Fruit fly (Drosophila melanogaster) whole organism, embryonic: ENCODE measurements around the gene beag.
A peak's percentile ranks its signal among the peaks of the same experiment; 100 is the strongest.

Source experiments
- Abd-B ChIP-seq: fragments of 200-800 bp; sonication (Bioruptor generic); optimal IDR thresholded peaks from 2 replicates; lab custom pipeline; 2018; ENCODE audit warnings: missing biosample characterization, mild to moderate bottlenecking, missing genetic modification characterization, moderate library complexity
- CG10267 ChIP-seq: fragments of 200-800 bp; sonication (Bioruptor generic); optimal IDR thresholded peaks from 2 replicates; lab custom pipeline; 2018; ENCODE audit warnings: missing biosample characterization, mild to moderate bottlenecking, missing genetic modification characterization, moderate library complexity
- CG10321 ChIP-seq: fragments of 200-800 bp; sonication (Bioruptor generic); IDR thresholded peaks from 2 replicates; pipeline ENCODE4 v1.3.6; 2022; ENCODE audit warnings: missing biosample characterization, missing genetic modification characterization
- CG10543 ChIP-seq: fragments of 200-800 bp; sonication (Bioruptor generic); optimal IDR thresholded peaks from 3 replicates; lab custom pipeline; 2017; ENCODE audit warnings: missing biosample characterization, mild to moderate bottlenecking, missing genetic modification characterization, moderate library complexity
- CG12155 ChIP-seq: fragments of 200-800 bp; sonication (Bioruptor generic); optimal IDR thresholded peaks from 3 replicates; lab custom pipeline; 2016; ENCODE audit warnings: missing biosample characterization, missing genetic modification characterization
- CG12391 ChIP-seq: fragments of 200-800 bp; sonication (Bioruptor generic); optimal IDR thresholded peaks from 3 replicates; lab custom pipeline; 2018; ENCODE audit warnings: missing biosample characterization, mild to moderate bottlenecking, missing genetic modification characterization, moderate library complexity
- CG13424 ChIP-seq: fragments of 200-800 bp; sonication (Bioruptor generic); optimal IDR thresholded peaks from 2 replicates; lab custom pipeline; 2019; ENCODE audit warnings: missing biosample characterization, mild to moderate bottlenecking, missing genetic modification characterization, moderate library complexity
- CG13894 ChIP-seq: fragments of 200-800 bp; sonication (Bioruptor generic); optimal IDR thresholded peaks from 3 replicates; lab custom pipeline; 2018; ENCODE audit warnings: missing biosample characterization, mild to moderate bottlenecking, missing genetic modification characterization, moderate library complexity
- CG16779 ChIP-seq: fragments of 200-800 bp; sonication (Bioruptor generic); IDR thresholded peaks from 2 replicates; pipeline ENCODE4 v1.3.6; 2022; ENCODE audit warnings: missing biosample characterization, missing genetic modification characterization
- CG17361 ChIP-seq: fragments of 200-800 bp; sonication (Bioruptor generic); IDR thresholded peaks from 3 replicates; pipeline ENCODE4 v1.3.6; 2022; ENCODE audit warnings: missing biosample characterization, missing genetic modification characterization
- CG18011 ChIP-seq: fragments of 200-800 bp; sonication (Bioruptor generic); optimal IDR thresholded peaks from 2 replicates; lab custom pipeline; 2017; ENCODE audit warnings: missing biosample characterization, missing genetic modification characterization, mild to moderate bottlenecking, moderate library complexity, missing genotype
- CG18599 ChIP-seq: fragments of 200-800 bp; sonication (Bioruptor generic); optimal IDR thresholded peaks from 3 replicates; lab custom pipeline; 2017; ENCODE audit warnings: missing biosample characterization, missing genetic modification characterization, mild to moderate bottlenecking, moderate library complexity, missing genetic modification reagents
- CG31365 ChIP-seq: fragments of 200-800 bp; sonication (Bioruptor generic); optimal IDR thresholded peaks from 2 replicates; lab custom pipeline; 2018; ENCODE audit warnings: missing biosample characterization, mild to moderate bottlenecking, missing genetic modification characterization
- CG5245 ChIP-seq: fragments of 200-800 bp; sonication (Bioruptor generic); optimal IDR thresholded peaks from 3 replicates; lab custom pipeline; 2016; ENCODE audit warnings: missing biosample characterization, missing genetic modification characterization
- CG6654 ChIP-seq: fragments of 200-800 bp; sonication (Bioruptor generic); optimal IDR thresholded peaks from 2 replicates; lab custom pipeline; 2017; ENCODE audit warnings: missing biosample characterization, mild to moderate bottlenecking, missing genetic modification characterization
- CG7372 ChIP-seq: fragments of 200-800 bp; sonication (Bioruptor generic); IDR thresholded peaks from 2 replicates; pipeline ENCODE4 v1.3.6; 2022; ENCODE audit warnings: missing biosample characterization, missing genetic modification characterization
- Dad ChIP-seq: fragments of 200-800 bp; sonication (Bioruptor generic); optimal IDR thresholded peaks from 3 replicates; lab custom pipeline; 2016; ENCODE audit warnings: missing biosample characterization, missing genetic modification characterization
- Dll ChIP-seq: fragments of 200-800 bp; sonication (Bioruptor generic); IDR thresholded peaks from 4 replicates; pipeline ENCODE4 v1.3.6; 2022; ENCODE audit warnings: missing biosample characterization, missing genetic modification characterization; ENCODE audit not compliant: partially characterized antibody
- Dp ChIP-seq: fragments of 200-800 bp; sonication (Bioruptor generic); optimal IDR thresholded peaks from 2 replicates; lab custom pipeline; 2018; ENCODE audit warnings: missing biosample characterization, mild to moderate bottlenecking, missing genetic modification characterization, moderate library complexity
- Drgx ChIP-seq: fragments of 200-800 bp; sonication (Bioruptor generic); IDR thresholded peaks from 2 replicates; pipeline ENCODE4 v1.3.6; 2022; ENCODE audit warnings: missing biosample characterization, missing genetic modification characterization
- Ets97D ChIP-seq: fragments of 200-800 bp; sonication (Bioruptor generic); optimal IDR thresholded peaks from 3 replicates; lab custom pipeline; 2016; ENCODE audit warnings: missing biosample characterization, missing genetic modification characterization
- H15 ChIP-seq: fragments of 200-800 bp; sonication (Bioruptor generic); IDR thresholded peaks from 3 replicates; pipeline ENCODE4 v1.3.6; 2022; ENCODE audit warnings: missing biosample characterization, missing genetic modification characterization
- Hmx ChIP-seq: fragments of 200-800 bp; sonication (Bioruptor generic); optimal IDR thresholded peaks from 2 replicates; lab custom pipeline; 2016; ENCODE audit warnings: missing biosample characterization, missing genetic modification characterization
- Lim3 ChIP-seq: fragments of 200-800 bp; sonication (Bioruptor generic); IDR thresholded peaks from 2 replicates; pipeline ENCODE4 v1.3.6; 2022; ENCODE audit warnings: missing biosample characterization, missing genetic modification characterization
- MBD-R2 ChIP-seq: fragments of 200-800 bp; sonication (Bioruptor generic); IDR thresholded peaks from 2 replicates; pipeline ENCODE4 v1.3.6; 2022; ENCODE audit warnings: missing biosample characterization, missing genetic modification characterization
- Mrtf ChIP-seq: fragments of 200-800 bp; sonication (Bioruptor generic); IDR thresholded peaks from 3 replicates; pipeline ENCODE4 v1.3.6; 2022; ENCODE audit warnings: missing biosample characterization, missing genetic modification characterization
- Neu2 ChIP-seq: fragments of 200-800 bp; sonication (Bioruptor generic); optimal IDR thresholded peaks from 3 replicates; lab custom pipeline; 2016; ENCODE audit warnings: missing biosample characterization, missing genetic modification characterization, borderline replicate concordance
- Side ChIP-seq: fragments of 200-800 bp; sonication (Bioruptor generic); optimal IDR thresholded peaks from 2 replicates; lab custom pipeline; 2016; ENCODE audit warnings: missing biosample characterization, missing genetic modification characterization
- Six4 ChIP-seq: fragments of 200-800 bp; sonication (Bioruptor generic); optimal IDR thresholded peaks from 2 replicates; lab custom pipeline; 2016; ENCODE audit warnings: missing biosample characterization, missing genetic modification characterization
- bcd ChIP-seq: fragments of 200-800 bp; sonication (Bioruptor generic); optimal IDR thresholded peaks from 2 replicates; lab custom pipeline; 2017; ENCODE audit warnings: missing biosample characterization, mild to moderate bottlenecking, missing genetic modification characterization
- chinmo ChIP-seq: fragments of 200-800 bp; sonication (Bioruptor generic); IDR thresholded peaks from 4 replicates; pipeline ENCODE4 v1.3.6; 2022; ENCODE audit warnings: missing biosample characterization, missing genetic modification characterization; ENCODE audit not compliant: partially characterized antibody
- chn ChIP-seq: fragments of 200-800 bp; sonication (Bioruptor generic); optimal IDR thresholded peaks from 2 replicates; lab custom pipeline; 2016; ENCODE audit warnings: missing biosample characterization, missing genetic modification characterization
- corto ChIP-seq: fragments of 200-800 bp; sonication (Bioruptor generic); optimal IDR thresholded peaks from 2 replicates; lab custom pipeline; 2016; ENCODE audit warnings: missing biosample characterization, mild to moderate bottlenecking, missing genetic modification characterization, moderate library complexity
- dati ChIP-seq: fragments of 200-800 bp; sonication (Bioruptor generic); IDR thresholded peaks from 2 replicates; pipeline ENCODE4 v1.3.6; 2022; ENCODE audit warnings: missing biosample characterization, missing genetic modification characterization
- dysf ChIP-seq: fragments of 200-800 bp; sonication (Bioruptor generic); IDR thresholded peaks from 3 replicates; pipeline ENCODE4 v1.3.6; 2022; ENCODE audit warnings: missing biosample characterization, missing genetic modification characterization
- esg ChIP-seq: fragments of 200-800 bp; sonication (Bioruptor generic); conservative IDR thresholded peaks from 2 replicates; pipeline ENCODE4 v1.3.6; 2022; ENCODE audit warnings: missing biosample characterization, missing genetic modification characterization
- exex ChIP-seq: fragments of 200-800 bp; sonication (Bioruptor generic); optimal IDR thresholded peaks from 4 replicates; lab custom pipeline; 2018; ENCODE audit warnings: missing biosample characterization, mild to moderate bottlenecking, missing genetic modification characterization, moderate library complexity
- jing ChIP-seq: fragments of 200-800 bp; sonication (Bioruptor generic); optimal IDR thresholded peaks from 2 replicates; lab custom pipeline; 2018; ENCODE audit warnings: missing biosample characterization, mild to moderate bottlenecking, missing genetic modification characterization
- knrl ChIP-seq: fragments of 200-800 bp; sonication (Bioruptor generic); IDR thresholded peaks from 3 replicates; pipeline ENCODE4 v1.3.6; 2022; ENCODE audit warnings: missing biosample characterization, missing genetic modification characterization; ENCODE audit not compliant: partially characterized antibody
- lbe ChIP-seq: fragments of 200-800 bp; sonication (Bioruptor generic); optimal IDR thresholded peaks from 2 replicates; lab custom pipeline; 2016; ENCODE audit warnings: missing biosample characterization, mild to moderate bottlenecking, missing genetic modification characterization
- lilli ChIP-seq: fragments of 200-800 bp; sonication (Bioruptor generic); optimal IDR thresholded peaks from 3 replicates; lab custom pipeline; 2016; ENCODE audit warnings: missing biosample characterization, missing genetic modification characterization
- nau ChIP-seq: fragments of 200-800 bp; sonication (Bioruptor generic); optimal IDR thresholded peaks from 3 replicates; lab custom pipeline; 2017; ENCODE audit warnings: missing biosample characterization, mild to moderate bottlenecking, missing genetic modification characterization, missing genetic modification reagents
- odd ChIP-seq: fragments of 200-800 bp; sonication (Bioruptor generic); optimal IDR thresholded peaks from 2 replicates; lab custom pipeline; 2017; ENCODE audit warnings: missing biosample characterization, mild to moderate bottlenecking, missing genetic modification characterization
- p53 ChIP-seq: fragments of 200-800 bp; sonication (Bioruptor generic); optimal IDR thresholded peaks from 2 replicates; lab custom pipeline; 2016; ENCODE audit warnings: missing biosample characterization, missing genetic modification characterization
- pnt ChIP-seq: fragments of 200-800 bp; sonication (Bioruptor generic); optimal IDR thresholded peaks from 3 replicates; lab custom pipeline; 2016; ENCODE audit warnings: missing biosample characterization, missing genetic modification characterization
- pum ChIP-seq: fragments of 200-800 bp; sonication (Bioruptor generic); optimal IDR thresholded peaks from 2 replicates; lab custom pipeline; 2016; ENCODE audit warnings: missing biosample characterization, missing genetic modification characterization
- slbo ChIP-seq: fragments of 200-800 bp; sonication (Bioruptor generic); IDR thresholded peaks from 2 replicates; pipeline ENCODE4 v1.3.6; 2022; ENCODE audit warnings: missing biosample characterization, missing genetic modification characterization
- wdn ChIP-seq: fragments of 200-800 bp; sonication (Bioruptor generic); IDR thresholded peaks from 2 replicates; pipeline ENCODE4 v1.3.6; 2022; ENCODE audit warnings: missing biosample characterization, missing genetic modification characterization
- z ChIP-seq: fragments of 200-800 bp; sonication (Bioruptor generic); IDR thresholded peaks from 3 replicates; pipeline ENCODE4 v1.3.6; 2022; ENCODE audit warnings: missing biosample characterization, missing genetic modification characterization
- zfh1 ChIP-seq: fragments of 200-800 bp; sonication (Bioruptor generic); IDR thresholded peaks from 3 replicates; pipeline ENCODE4 v1.3.6; 2022; ENCODE audit warnings: missing biosample characterization, missing genetic modification characterization
- zfh2 ChIP-seq: fragments of 200-800 bp; sonication (Bioruptor generic); optimal IDR thresholded peaks from 2 replicates; lab custom pipeline; 2016; ENCODE audit warnings: missing biosample characterization, missing genetic modification characterization

The beag gene

dm6 chr3R:9051937-9052680 lies 12.8 kb downstream of the beag start, which contains the start of gene Kdm2 (continued):
- TF ChIP-seq bcd (no peak), nau (GFP tag; lab: Kevin White, UChicago) (no peak), wdn (no peak), esg (no peak), lbe (peak; percentile 4), MBD-R2 (no peak), Ets97D (GFP tag; lab: Kevin White, UChicago) (no peak), odd (GFP tag; lab: Kevin White, UChicago) (peak; percentile 40), CG13424 (no peak), jing (no peak), pnt (GFP tag; lab: Kevin White, UChicago) (no peak), CG7372 (GFP tag; lab: Robert Waterston, UW) (no peak), z (GFP tag; lab: Robert Waterston, UW) (no peak), CG18011 (GFP tag; lab: Kevin White, UChicago) (peak; percentile 16), chn (GFP tag; lab: Kevin White, UChicago) (no peak), CG10543 (GFP tag; lab: Kevin White, UChicago) (no peak), slbo (GFP tag; lab: Robert Waterston, UW) (no peak), corto (GFP tag; lab: Kevin White, UChicago) (peak; percentile 41), CG12391 (tag; lab: Kevin White, UChicago) (peak; percentile 46), lilli (GFP tag; lab: Kevin White, UChicago) (peak; percentile 7), chinmo (GFP tag; lab: Robert Waterston, UW) (no peak), CG17361 (GFP tag; lab: Robert Waterston, UW) (no peak), Lim3 (GFP tag; lab: Robert Waterston, UW) (no peak), zfh2 (GFP tag; lab: Kevin White, UChicago) (no peak), CG12155 (GFP tag; lab: Kevin White, UChicago) (peak; percentile 12), Abd-B (GFP tag; lab: Kevin White, UChicago) (no peak), Mrtf (GFP tag; lab: Robert Waterston, UW) (no peak), Side (GFP tag; lab: Kevin White, UChicago) (no peak), Dll (GFP tag; lab: Robert Waterston, UW) (no peak), pum (GFP tag; lab: Kevin White, UChicago) (no peak), dysf (no peak), CG10321 (GFP tag; lab: Robert Waterston, UW) (no peak), CG16779 (GFP tag; lab: Robert Waterston, UW) (no peak), Drgx (GFP tag; lab: Robert Waterston, UW) (no peak), CG10267 (tag; lab: Kevin White, UChicago) (peak; percentile 67), CG13894 (peak; percentile 62), Dp (GFP tag; lab: Kevin White, UChicago) (peak; percentile 48), Hmx (GFP tag; lab: Kevin White, UChicago) (no peak), zfh1 (no peak), CG5245 (GFP tag; lab: Kevin White, UChicago) (no peak), CG31365 (tag; lab: Kevin White, UChicago) (peak; percentile 7), knrl (no peak), exex (tag; lab: Kevin White, UChicago) (peak; percentile 37), Dad (no peak), CG6654 (GFP tag; lab: Kevin White, UChicago) (no peak), Six4 (GFP tag; lab: Kevin White, UChicago) (no peak), CG18599 (GFP tag; lab: Kevin White, UChicago) (no peak), Neu2 (GFP tag; lab: Kevin White, UChicago) (no peak), dati (GFP tag; lab: Robert Waterston, UW) (no peak), p53 (GFP tag; lab: Kevin White, UChicago) (no peak), H15 (GFP tag; lab: Robert Waterston, UW) (no peak)
